Worm (Caenorhabditis elegans) whole organism, mixed stage, embryonic: Measurements from ENCODE around the gene oig-2.

Source experiments
- flh-1 ChIP-seq: fragments of 200-800 bp; sonication (Bioruptor generic); optimal IDR thresholded peaks from 2 replicates; lab custom pipeline; 2018; ENCODE audit warnings: mild to moderate bottlenecking, missing genetic modification characterization, moderate library complexity, missing compliant biosample characterization
- ham-2 ChIP-seq: fragments of 200-800 bp; sonication (Bioruptor generic); optimal IDR thresholded peaks from 2 replicates; lab custom pipeline; 2018; ENCODE audit warnings: mild to moderate bottlenecking, missing genetic modification characterization, missing compliant biosample characterization

ce11 chrII:12984709-12985108 lies 23.3 kb downstream of the oig-2 start:
- TF ChIP-seq ham-2 (GFP tag; lab: Kevin White, UChicago) (no peak), flh-1 (GFP tag; lab: Kevin White, UChicago) (no peak)
